Fruit fly (Drosophila melanogaster) S2 (cell line): ENCODE measurements around the gene CG33191.

Experiments
- CG8478 ChIP-seq: fragments of >200 bp; optimal IDR thresholded peaks from 2 replicates; lab custom pipeline; 2018
- CTCF ChIP-seq, 2 experiments: fragments of >200 bp; optimal IDR thresholded peaks; 2 replicates each; lab custom pipeline; 2018

The CG33191 gene

dm6 chr3R:8779823-8780222, at the start of gene CG33191:
Gene CG33191 (minus strand): TSS chr3R:8779923.
- TF ChIP-seq CTCF (optimal IDR thresholded peaks at IDR 0.05; lab: Kevin White, UChicago): no peak
- no peak for TF ChIP-seq CG8478

dm6 chr3R:8823761-8824499, 44.2 kb upstream of the CG33191 start, which contains the start of the genes IscU and CG8379:
Gene IscU (minus strand): TSS chr3R:8824177.
Gene CG8379 (plus strand): TSS chr3R:8824411.
- TF ChIP-seq CTCF (optimal IDR thresholded peaks at IDR 0.05; lab: Kevin White, UChicago) (no peak), CG8478 (no peak)

dm6 chr3R:8822919-8823318, 43.2 kb upstream of the CG33191 start:
- no peak for TF ChIP-seq CG8478
- no peak for TF ChIP-seq CTCF (optimal IDR thresholded peaks at IDR 0.05; lab: Kevin White, UChicago)

DNA sequence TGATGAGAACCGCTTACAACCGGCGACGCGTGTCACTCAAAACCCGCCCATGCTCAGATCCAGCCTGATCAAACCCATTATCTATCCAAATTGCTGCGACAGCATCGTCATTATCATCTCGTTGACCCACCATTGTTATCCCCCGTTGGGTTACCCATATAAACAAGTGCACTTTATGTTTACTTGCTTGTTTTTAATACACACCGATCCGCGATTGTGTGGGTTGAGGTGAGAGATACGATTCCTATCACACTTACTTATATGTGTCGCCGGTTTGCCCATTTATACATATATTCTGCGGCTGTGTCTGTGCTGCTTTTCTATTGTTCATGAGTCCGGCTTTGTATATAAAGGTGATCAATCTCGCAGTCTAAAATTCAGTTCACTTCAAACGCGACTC, 41.9 kb upstream of the CG33191 start, which contains the start of gene CG8369:
Gene CG8369 (plus strand): TSS at position 386 of the 400 bp plus-strand sequence.
- TF ChIP-seq CTCF (optimal IDR thresholded peaks at IDR 0.05; lab: Kevin White, UChicago): no peak
- TF ChIP-seq CG8478: no peak

DNA sequence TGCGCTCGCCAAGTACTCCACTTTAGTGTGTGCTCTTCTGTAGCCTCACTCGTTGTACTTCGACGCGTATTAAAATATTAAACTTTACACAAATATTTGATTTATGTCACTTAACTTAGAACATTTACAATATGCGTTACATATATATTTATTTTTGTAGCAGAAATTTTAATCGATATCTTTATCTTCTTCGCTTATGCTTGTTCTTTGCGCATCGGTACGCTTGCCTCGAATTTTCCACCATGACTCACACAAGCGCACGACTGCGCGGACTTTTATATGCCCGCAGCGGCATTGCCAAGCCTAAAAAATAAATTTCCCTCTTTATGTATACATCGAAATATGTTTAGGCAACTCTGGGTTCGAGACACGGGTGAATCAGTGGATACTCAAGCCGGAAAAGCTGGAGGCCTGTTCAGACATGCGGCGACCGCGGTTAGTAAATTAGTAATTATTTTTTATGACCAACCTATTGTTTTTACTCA, 40.7 kb upstream of the CG33191 start, which contains the start of gene aqz:
Gene aqz (minus strand): TSS at position 255 of the 485 bp plus-strand sequence.
- TF ChIP-seq CTCF (optimal IDR thresholded peaks at IDR 0.05; lab: Kevin White, UChicago): peak; percentile 51 to 64
- TF ChIP-seq CG8478: no peak

DNA sequence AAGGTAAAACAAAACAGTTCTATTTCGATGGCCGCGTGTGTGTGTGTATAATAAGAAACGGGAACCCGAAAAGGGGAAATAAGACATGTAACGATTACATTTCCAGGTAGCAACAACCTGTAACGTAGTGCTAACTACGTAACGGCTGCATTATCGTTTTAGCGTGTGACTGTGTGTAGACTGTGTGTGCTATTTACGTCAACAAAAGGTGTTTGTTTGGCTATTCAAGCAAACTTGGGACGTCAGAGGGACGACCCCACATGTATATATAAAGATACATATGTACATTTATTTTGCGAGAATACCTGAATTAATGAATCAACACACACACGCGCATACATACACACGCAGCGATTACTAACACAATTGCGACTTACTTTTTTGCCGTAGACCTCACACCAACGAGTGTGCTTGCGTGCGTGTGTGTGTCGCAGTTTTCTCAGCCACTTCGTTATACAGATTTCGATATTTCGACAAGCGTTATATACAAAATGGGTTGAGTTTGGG, 39.9 kb upstream of the CG33191 start:
- TF ChIP-seq CG8478 (no peak), CTCF (optimal IDR thresholded peaks at IDR 0.05; lab: Kevin White, UChicago) (no peak)

dm6 chr3R:8818239-8818638, 38.5 kb upstream of the CG33191 start:
- TF ChIP-seq CTCF (optimal IDR thresholded peaks at IDR 0.05; lab: Kevin White, UChicago): no peak
- no peak for TF ChIP-seq CG8478

DNA sequence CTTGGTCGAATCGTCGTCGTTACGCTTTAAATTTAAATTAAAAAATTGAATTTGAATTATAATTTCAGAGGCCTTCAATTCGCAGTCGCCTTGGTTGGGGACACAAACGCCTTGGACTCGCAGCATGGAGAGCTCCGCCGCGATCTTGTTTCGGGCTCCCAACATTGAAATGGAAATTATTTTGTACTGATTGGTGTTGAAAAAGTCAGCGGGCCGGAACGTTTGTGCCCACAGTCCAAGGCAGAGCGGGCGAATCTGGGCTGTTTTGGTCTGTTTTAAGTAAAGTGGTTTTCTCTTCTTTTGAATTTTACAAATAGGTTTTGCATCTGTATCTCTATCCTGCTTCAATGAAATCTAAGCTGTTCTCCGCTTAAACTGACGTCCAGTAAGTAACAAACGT, 35.4 kb upstream of the CG33191 start:
- no peak for TF ChIP-seq CG8478
- no peak for TF ChIP-seq CTCF (optimal IDR thresholded peaks at IDR 0.05; lab: Kevin White, UChicago)

DNA sequence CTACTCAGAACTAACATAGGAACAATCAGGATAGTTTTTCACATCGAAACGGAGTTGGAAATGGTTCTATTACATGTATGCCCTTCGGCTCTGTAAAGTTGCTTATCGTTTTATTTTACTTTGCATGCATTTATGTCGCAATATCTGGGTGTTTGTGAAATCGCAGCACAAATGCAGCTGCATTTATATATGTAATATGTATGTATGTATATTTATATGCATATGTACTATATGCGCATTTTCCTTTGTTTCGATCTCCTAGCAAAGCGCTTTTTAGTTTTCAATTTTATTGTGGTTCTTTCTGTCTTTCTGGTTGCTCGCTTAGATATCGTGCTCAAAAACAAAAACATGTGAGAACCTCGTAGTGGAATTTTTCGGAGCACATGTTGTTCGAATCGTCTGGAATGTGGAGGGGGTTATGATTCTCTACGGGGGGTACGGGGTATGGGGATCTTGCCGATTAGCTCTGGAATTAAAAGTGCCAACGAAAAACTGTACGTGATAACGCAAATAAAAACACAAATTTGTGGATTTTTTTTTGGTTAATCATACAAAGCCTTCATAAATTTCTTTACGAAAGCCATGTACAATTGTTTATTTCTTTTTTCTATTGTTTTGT, 34.4 kb upstream of the CG33191 start:
- TF ChIP-seq CTCF (optimal IDR thresholded peaks at IDR 0.05; lab: Kevin White, UChicago): no peak
- no peak for TF ChIP-seq CG8478

dm6 chr3R:8813164-8813629, 33.5 kb upstream of the CG33191 start, which contains the start of gene CG9837:
Gene CG9837 (minus strand): TSS chr3R:8813579.
- TF ChIP-seq CG8478 (no peak), CTCF (optimal IDR thresholded peaks at IDR 0.05; lab: Kevin White, UChicago) (no peak)

DNA sequence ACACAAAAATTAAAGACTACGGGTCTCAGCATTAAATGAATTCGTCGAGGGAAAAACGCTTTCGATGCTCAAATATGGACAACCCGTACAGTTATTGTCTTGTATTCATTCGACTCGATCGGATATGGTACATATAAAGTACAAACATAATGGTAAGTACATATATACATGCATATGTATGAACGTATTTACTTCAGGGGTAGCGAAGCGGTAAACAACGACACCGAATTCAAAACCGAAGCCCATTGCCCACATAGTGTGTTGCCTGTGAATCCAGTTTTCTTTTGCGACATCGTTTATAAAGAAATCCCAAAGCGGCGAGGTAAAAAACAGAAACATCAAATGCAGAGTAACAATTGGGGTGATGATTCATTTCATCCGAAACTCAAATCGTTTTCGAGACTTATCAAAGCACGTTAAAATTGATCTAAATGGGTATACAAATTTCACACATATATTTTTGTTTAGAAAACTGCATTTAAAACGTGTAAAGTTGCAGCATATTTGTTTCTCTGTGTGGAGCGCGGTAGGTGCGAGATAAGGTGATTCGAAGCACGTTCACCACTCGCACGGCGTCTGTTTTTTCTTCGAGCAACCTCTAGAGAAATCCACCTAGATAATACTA, 32.7 kb upstream of the CG33191 start:
- TF ChIP-seq CTCF (optimal IDR thresholded peaks at IDR 0.05; lab: Kevin White, UChicago) (no peak), CG8478 (no peak)

- no peak for TF ChIP-seq CTCF (optimal IDR thresholded peaks at IDR 0.05; lab: Kevin White, UChicago)
- TF ChIP-seq CG8478: no peak
Observed at dm6 chr3R:8811323-8811936, 31.7 kb upstream of the CG33191 start.

- no peak for TF ChIP-seq CTCF (optimal IDR thresholded peaks at IDR 0.05; lab: Kevin White, UChicago)
- no peak for TF ChIP-seq CG8478
Observed at dm6 chr3R:8810397-8811184, 30.9 kb upstream of the CG33191 start.

dm6 chr3R:8809712-8810111, 30.0 kb upstream of the CG33191 start:
- no peak for TF ChIP-seq CTCF (optimal IDR thresholded peaks at IDR 0.05; lab: Kevin White, UChicago)
- TF ChIP-seq CG8478: no peak
